Worm (Caenorhabditis elegans): ENCODE data around the gene F11G11.13.

- TF ChIP-seq pha-4 (tag; optimal IDR thresholded peaks at IDR 0.05) (no peak), unc-62 (GFP tag; optimal IDR thresholded peaks at IDR 0.05) (no peak), nhr-76 (tag; optimal IDR thresholded peaks at IDR 0.05) (no peak), nhr-237 (tag; optimal IDR thresholded peaks at IDR 0.05) (no peak), lin-39 (tag; optimal IDR thresholded peaks at IDR 0.05) (no peak), ztf-4 (tag; optimal IDR thresholded peaks at IDR 0.05) (no peak), mdl-1 (tag; optimal IDR thresholded peaks at IDR 0.05) (no peak), egl-27 (tag; optimal IDR thresholded peaks at IDR 0.05) (no peak), fos-1 (tag; optimal IDR thresholded peaks at IDR 0.05) (no peak), nhr-28 (tag; optimal IDR thresholded peaks at IDR 0.05) (no peak), aly-2 (tag; optimal IDR thresholded peaks at IDR 0.05) (no peak), fkh-10 (GFP tag; optimal IDR thresholded peaks at IDR 0.05) (no peak), zag-1 (tag; optimal IDR thresholded peaks at IDR 0.05) (no peak)
These were observed 6.1 kb downstream of the F11G11.13 start for ce11 chrII:4869793-4870343.

All from whole organism, L3 larva.